Fruit fly (Drosophila melanogaster) whole organism, prepupa: ENCODE results near the gene Mul1.

Experiments
- CG15336 ChIP-seq: fragments of 200-800 bp; sonication (Bioruptor generic); IDR thresholded peaks from 2 replicates; pipeline ENCODE4 v1.3.6; 2022; ENCODE audit warnings: missing biosample characterization, missing genetic modification characterization
- Gug ChIP-seq: fragments of 200-800 bp; sonication (Bioruptor generic); IDR thresholded peaks from 2 replicates; pipeline ENCODE4 v1.3.6; 2022; ENCODE audit warnings: missing biosample characterization, missing genetic modification characterization
- Lpt ChIP-seq: fragments of 200-800 bp; sonication (Bioruptor generic); optimal IDR thresholded peaks from 3 replicates; lab custom pipeline; 2016; ENCODE audit warnings: missing biosample characterization, missing genetic modification characterization
- fd85E ChIP-seq: fragments of 200-800 bp; sonication (Bioruptor generic); optimal IDR thresholded peaks from 3 replicates; lab custom pipeline; 2016; ENCODE audit warnings: missing biosample characterization, missing genetic modification characterization

dm6 chr3L:4049082-4049481, 27.8 kb downstream of the Mul1 start:
- no peak for TF ChIP-seq Gug (GFP tag; lab: Robert Waterston, UW)
- TF ChIP-seq CG15336, result no peak
- no peak for TF ChIP-seq fd85E (GFP tag; lab: Kevin White, UChicago)
- TF ChIP-seq Lpt, result no peak
